Worm (Caenorhabditis elegans) whole organism, young adult: ENCODE results near the gene K08F8.7.

Experiments
- B0336.3 ChIP-seq: fragments of 200-800 bp; sonication (Bioruptor generic); IDR thresholded peaks from 2 replicates; pipeline ENCODE4 v1.3.6; 2022; ENCODE audit warnings: missing genetic modification characterization, missing compliant biosample characterization
- C06A6.2 ChIP-seq: fragments of 200-800 bp; sonication (Bioruptor generic); conservative IDR thresholded peaks from 2 replicates; pipeline ENCODE4 v1.3.6; 2022; ENCODE audit warnings: missing genetic modification characterization, missing compliant biosample characterization
- F37B4.10 ChIP-seq: fragments of 200-800 bp; sonication (Bioruptor generic); IDR thresholded peaks from 2 replicates; pipeline ENCODE4 v1.3.6; 2022; ENCODE audit warnings: missing genetic modification characterization, missing compliant biosample characterization
- F39B2.1 ChIP-seq: fragments of 200-800 bp; sonication (Bioruptor generic); IDR thresholded peaks from 2 replicates; pipeline ENCODE4 v1.3.6; 2022; ENCODE audit warnings: missing genetic modification reagents, missing genetic modification characterization, missing compliant biosample characterization
- F49E8.2 ChIP-seq: sonication (generic microtip); optimal IDR thresholded peaks from 3 replicates; lab custom pipeline; 2017; ENCODE audit warnings: missing genetic modification characterization, mild to moderate bottlenecking, missing compliant biosample characterization, antibody characterized with exemption, moderate library complexity; ENCODE audit not compliant: insufficient read depth
- F52B5.7 ChIP-seq: sonication (generic microtip); optimal IDR thresholded peaks from 2 replicates; lab custom pipeline; 2016; ENCODE audit warnings: mild to moderate bottlenecking, missing genetic modification characterization, missing compliant biosample characterization
- F57A8.1 ChIP-seq: fragments of 200-800 bp; sonication (Bioruptor generic); optimal IDR thresholded peaks from 2 replicates; lab custom pipeline; 2018; ENCODE audit warnings: mild to moderate bottlenecking, missing genetic modification characterization, moderate library complexity, missing compliant biosample characterization
- F57C9.4 ChIP-seq: sonication (generic microtip); optimal IDR thresholded peaks from 2 replicates; lab custom pipeline; 2017; ENCODE audit warnings: mild to moderate bottlenecking, missing genetic modification characterization, missing compliant biosample characterization
- T26A5.8 ChIP-seq: sonication (generic microtip); optimal IDR thresholded peaks from 2 replicates; lab custom pipeline; 2016; ENCODE audit warnings: missing genetic modification characterization, missing compliant biosample characterization
- Y79H2A.3 ChIP-seq: fragments of 200-800 bp; sonication (Bioruptor generic); conservative IDR thresholded peaks from 2 replicates; pipeline ENCODE4 v1.3.6; 2022; ENCODE audit warnings: missing genetic modification reagents, missing genetic modification characterization, missing compliant biosample characterization
- ZK185.1 ChIP-seq: sonication (generic microtip); optimal IDR thresholded peaks from 2 replicates; lab custom pipeline; 2016; ENCODE audit warnings: mild to moderate bottlenecking, missing genetic modification characterization, missing compliant biosample characterization; ENCODE audit not compliant: poor library complexity, severe bottlenecking
- ama-1 ChIP-seq, 3 experiments: fragments of 150-350 bp in 1 of 3; sonication (generic microtip) in 2 of 3; optimal IDR thresholded peaks; 2 replicates each; lab custom pipeline; 2014 to 2018; ENCODE audit warnings: missing biosample characterization in 2 of 3, missing genetic modification characterization in 2 of 3, missing genetic modification reagents in 2 of 3
- aptf-2 ChIP-seq: fragments of 200-800 bp; sonication (Bioruptor generic); conservative IDR thresholded peaks from 2 replicates; pipeline ENCODE4 v1.3.6; 2022; ENCODE audit warnings: missing genetic modification reagents, missing genetic modification characterization, missing compliant biosample characterization
- athp-1 ChIP-seq: sonication (generic microtip); optimal IDR thresholded peaks from 2 replicates; lab custom pipeline; 2017; ENCODE audit warnings: mild to moderate bottlenecking, missing genetic modification characterization, missing compliant biosample characterization
- attf-5 ChIP-seq: fragments of 200-800 bp; sonication (Bioruptor generic); optimal IDR thresholded peaks from 2 replicates; lab custom pipeline; 2018; ENCODE audit warnings: mild to moderate bottlenecking, missing genetic modification characterization, missing compliant biosample characterization
- attf-6 ChIP-seq: fragments of 200-800 bp; sonication (Bioruptor generic); IDR thresholded peaks from 2 replicates; pipeline ENCODE4 v1.3.6; 2022; ENCODE audit warnings: missing genetic modification reagents, missing genetic modification characterization, missing compliant biosample characterization
- cebp-1 ChIP-seq, 2 experiments: fragments of 200-800 bp in 1 of 2; sonication (Bioruptor generic) in 1 of 2; sonication (generic microtip) in 1 of 2; IDR thresholded peaks in 1 of 2; optimal IDR thresholded peaks in 1 of 2; 2 replicates each; pipeline versions ENCODE4 v1.3.6 to Lab custom; 2017 to 2022; ENCODE audit warnings: missing compliant biosample characterization in 2 of 2, missing genetic modification characterization in 2 of 2, mild to moderate bottlenecking in 1 of 2, missing genetic modification reagents in 1 of 2, moderate library complexity in 1 of 2
- ceh-40 ChIP-seq: fragments of 200-800 bp; sonication (Bioruptor generic); IDR thresholded peaks from 2 replicates; pipeline ENCODE4 v1.3.6; 2022; ENCODE audit warnings: missing genetic modification characterization, missing compliant biosample characterization
- die-1 ChIP-seq: sonication (generic microtip); optimal IDR thresholded peaks from 2 replicates; lab custom pipeline; 2016; ENCODE audit warnings: missing genotype, mild to moderate bottlenecking, missing genetic modification characterization, missing compliant biosample characterization
- dox-1 ChIP-seq: fragments of 200-800 bp; sonication (Bioruptor generic); IDR thresholded peaks from 2 replicates; pipeline ENCODE4 v1.3.6; 2022; ENCODE audit warnings: missing genetic modification reagents, missing genetic modification characterization, missing compliant biosample characterization
- egl-44 ChIP-seq: fragments of 200-800 bp; sonication (Bioruptor generic); IDR thresholded peaks from 2 replicates; pipeline ENCODE4 v1.3.6; 2022; ENCODE audit warnings: missing genetic modification reagents, missing genetic modification characterization, missing compliant biosample characterization
- ets-4 ChIP-seq: fragments of 200-800 bp; sonication (Bioruptor generic); optimal IDR thresholded peaks from 2 replicates; lab custom pipeline; 2018; ENCODE audit warnings: mild to moderate bottlenecking, missing genetic modification characterization, missing compliant biosample characterization
- fkh-3 ChIP-seq: sonication (generic microtip); optimal IDR thresholded peaks from 2 replicates; lab custom pipeline; 2016; ENCODE audit warnings: mild to moderate bottlenecking, missing genetic modification characterization, missing compliant biosample characterization
- gei-17 ChIP-seq: fragments of 200-800 bp; sonication (Bioruptor generic); optimal IDR thresholded peaks from 2 replicates; lab custom pipeline; 2018; ENCODE audit warnings: mild to moderate bottlenecking, missing genetic modification characterization, missing compliant biosample characterization
- hmg-1.2 ChIP-seq: fragments of 200-800 bp; sonication (Bioruptor generic); IDR thresholded peaks from 2 replicates; pipeline ENCODE4 v1.3.6; 2022; ENCODE audit warnings: missing genetic modification reagents, missing genetic modification characterization, missing compliant biosample characterization
- let-526 ChIP-seq: fragments of 200-800 bp; sonication (Bioruptor generic); IDR thresholded peaks from 2 replicates; pipeline ENCODE4 v1.3.6; 2022; ENCODE audit warnings: missing genetic modification reagents, missing genetic modification characterization, missing compliant biosample characterization
- lin-26 ChIP-seq: fragments of 200-800 bp; sonication (Bioruptor generic); IDR thresholded peaks from 2 replicates; pipeline ENCODE4 v1.3.6; 2022; ENCODE audit warnings: missing genetic modification reagents, missing genetic modification characterization, missing compliant biosample characterization
- lin-54 ChIP-seq: fragments of 200-800 bp; sonication (Bioruptor generic); optimal IDR thresholded peaks from 2 replicates; lab custom pipeline; 2018; ENCODE audit warnings: mild to moderate bottlenecking, missing genetic modification characterization, missing compliant biosample characterization
- lsl-1 ChIP-seq: fragments of 200-800 bp; sonication (Bioruptor generic); optimal IDR thresholded peaks from 2 replicates; lab custom pipeline; 2018; ENCODE audit warnings: mild to moderate bottlenecking, missing genetic modification characterization, moderate library complexity, missing compliant biosample characterization
- madf-10 ChIP-seq: sonication (generic microtip); optimal IDR thresholded peaks from 2 replicates; lab custom pipeline; 2016; ENCODE audit warnings: mild to moderate bottlenecking, missing genetic modification characterization, missing compliant biosample characterization
- madf-3 ChIP-seq: fragments of 200-800 bp; sonication (Bioruptor generic); IDR thresholded peaks from 2 replicates; pipeline ENCODE4 v1.3.6; 2022; ENCODE audit warnings: missing genetic modification reagents, missing genetic modification characterization, missing compliant biosample characterization
- mxl-1 ChIP-seq: sonication (generic microtip); optimal IDR thresholded peaks from 2 replicates; lab custom pipeline; 2016; ENCODE audit warnings: missing genetic modification characterization, missing compliant biosample characterization
- nfyb-1 ChIP-seq: fragments of 200-800 bp; sonication (Bioruptor generic); IDR thresholded peaks from 2 replicates; pipeline ENCODE4 v1.3.6; 2022; ENCODE audit warnings: missing genetic modification reagents, missing genetic modification characterization, missing compliant biosample characterization
- nhr-179 ChIP-seq: sonication (generic microtip); optimal IDR thresholded peaks from 2 replicates; lab custom pipeline; 2016; ENCODE audit warnings: mild to moderate bottlenecking, missing genetic modification characterization, missing compliant biosample characterization
- rcor-1 ChIP-seq: fragments of 200-800 bp; sonication (Bioruptor generic); IDR thresholded peaks from 2 replicates; pipeline ENCODE4 v1.3.6; 2022; ENCODE audit warnings: missing genetic modification reagents, missing genetic modification characterization, missing compliant biosample characterization
- repo-1 ChIP-seq: sonication (generic microtip); optimal IDR thresholded peaks from 2 replicates; lab custom pipeline; 2017; ENCODE audit warnings: mild to moderate bottlenecking, missing genetic modification characterization, missing compliant biosample characterization
- snpc-1.3 ChIP-seq: sonication (generic microtip); optimal IDR thresholded peaks from 2 replicates; lab custom pipeline; 2017; ENCODE audit warnings: missing genetic modification characterization, mild to moderate bottlenecking, missing compliant biosample characterization, antibody characterized with exemption, moderate library complexity, missing genotype, missing genetic modification reagents; ENCODE audit not compliant: insufficient read depth
- unc-62 ChIP-seq: fragments of 150-350 bp; optimal IDR thresholded peaks from 2 replicates; lab custom pipeline; 2014; ENCODE audit warnings: missing biosample characterization, missing genetic modification reagents, missing genetic modification characterization
- ztf-18 ChIP-seq: sonication (generic microtip); optimal IDR thresholded peaks from 2 replicates; lab custom pipeline; 2016; ENCODE audit warnings: missing genotype, mild to moderate bottlenecking, missing genetic modification characterization, missing compliant biosample characterization
- ztf-22 ChIP-seq: fragments of 200-800 bp; sonication (Bioruptor generic); optimal IDR thresholded peaks from 2 replicates; lab custom pipeline; 2018; ENCODE audit warnings: mild to moderate bottlenecking, missing genetic modification characterization, moderate library complexity, missing compliant biosample characterization
- ztf-25 ChIP-seq: fragments of 200-800 bp; sonication (Bioruptor generic); IDR thresholded peaks from 2 replicates; pipeline ENCODE4 v1.3.6; 2022; ENCODE audit warnings: missing genetic modification reagents, missing genetic modification characterization, missing compliant biosample characterization

The K08F8.7 gene

ce11 chrII:8746298-8746775, 8.8 kb downstream of the K08F8.7 start (continued):
- peak; percentile 70 for TF ChIP-seq ets-4
- peak; percentile 56 for TF ChIP-seq ZK185.1 (tag; lab: Kevin White, UChicago)
- TF ChIP-seq lin-26, result 0 out of 2 replicates have a peak, but pooled peaks have one; percentile 47
- no peak for TF ChIP-seq madf-10 (tag; lab: Kevin White, UChicago)
- TF ChIP-seq F52B5.7 (tag; lab: Kevin White, UChicago), result peak; percentile 24
- TF ChIP-seq dox-1, result peak; percentile 52; the same call in 1 of the 2 replicates
- TF ChIP-seq C06A6.2, result no peak; the same call in 1 of the 2 replicates
- TF ChIP-seq attf-6 (GFP tag; lab: Robert Waterston, UW), result no peak
- TF ChIP-seq madf-3, result peak; percentile 64; the same call in 1 of the 2 replicates
- TF ChIP-seq fkh-3, result peak; percentile 31
- peak; percentile 29 for TF ChIP-seq attf-5 (GFP tag; lab: Kevin White, UChicago)
- no peak for TF ChIP-seq mxl-1
- peak; percentile 92 for TF ChIP-seq repo-1 (tag; lab: Kevin White, UChicago)
- TF ChIP-seq nfyb-1 (GFP tag; lab: Robert Waterston, UW), result no peak
- TF ChIP-seq lsl-1 (GFP tag; lab: Kevin White, UChicago), result no peak
- no peak for TF ChIP-seq unc-62 (GFP tag; lab: Kevin White, UChicago)
- 0 out of 2 replicates have a peak, but pooled peaks have one; percentile 16 for TF ChIP-seq egl-44 (GFP tag; lab: Robert Waterston, UW)
- peak; percentile 70 for TF ChIP-seq B0336.3
- TF ChIP-seq lin-54 (GFP tag; lab: Kevin White, UChicago), result peak; percentile 8
- TF ChIP-seq F57C9.4 (tag; lab: Kevin White, UChicago), result peak; percentile 29
- TF ChIP-seq die-1 (tag; lab: Kevin White, UChicago), result peak; percentile 13
- no peak for TF ChIP-seq F39B2.1 (GFP tag; lab: Robert Waterston, UW)
- TF ChIP-seq cebp-1 (GFP tag; IDR thresholded peaks at IDR 0.05; lab: Robert Waterston, UW), result peak; percentile 52
- peak; percentile 66 for TF ChIP-seq cebp-1 (tag; optimal IDR thresholded peaks at IDR 0.05; lab: Kevin White, UChicago)
- no peak for TF ChIP-seq nhr-179 (tag; lab: Kevin White, UChicago)
- TF ChIP-seq F49E8.2, result no peak
- peak; percentile 45 for TF ChIP-seq T26A5.8 (tag; lab: Kevin White, UChicago)
- peak; percentile 23 for TF ChIP-seq athp-1
- TF ChIP-seq ztf-22, result no peak
- TF ChIP-seq Y79H2A.3 (GFP tag; lab: Robert Waterston, UW), result 0 out of 2 replicates have a peak, but pooled peaks have one; percentile 6
- TF ChIP-seq hmg-1.2 (GFP tag; lab: Robert Waterston, UW), result peak; percentile 23; the same call in 1 of the 2 replicates
- TF ChIP-seq rcor-1, result no peak
- TF ChIP-seq aptf-2 (GFP tag; lab: Robert Waterston, UW), result peak; percentile 50; the same call in 1 of the 2 replicates
- peak; percentile 37 for TF ChIP-seq gei-17 (GFP tag; lab: Kevin White, UChicago)
- TF ChIP-seq ceh-40 (GFP tag; lab: Robert Waterston, UW), result no peak
- no peak for TF ChIP-seq ztf-18 (tag; lab: Kevin White, UChicago)
- peak; percentile 23 for TF ChIP-seq ama-1 (optimal IDR thresholded peaks at IDR 0.05; lab: Kevin White, UChicago)
- no peak for TF ChIP-seq ama-1 (GFP tag; optimal IDR thresholded peaks at IDR 0.05; lab: Kevin White, UChicago)
- peak; percentile 44; the same call in 1 of the 2 replicates for TF ChIP-seq let-526
- TF ChIP-seq ztf-25, result 0 out of 2 replicates have a peak, but pooled peaks have one; percentile 52
- TF ChIP-seq F57A8.1 (GFP tag; lab: Kevin White, UChicago), result peak; percentile 20
- no peak for TF ChIP-seq snpc-1.3 (tag; lab: Kevin White, UChicago)
- 0 out of 2 replicates have a peak, but pooled peaks have one; percentile 48 for TF ChIP-seq F37B4.10
